Fruit fly (Drosophila melanogaster): ENCODE data around the gene pdm2.

- TF ChIP-seq Sox102F (GFP tag; optimal IDR thresholded peaks at IDR 0.05) = no peak
- TF ChIP-seq CG3032 (tag; optimal IDR thresholded peaks at IDR 0.05) = no peak
- TF ChIP-seq CG6808 (GFP tag; optimal IDR thresholded peaks at IDR 0.05) = no peak
- no peak for TF ChIP-seq acj6 (GFP tag; optimal IDR thresholded peaks at IDR 0.05)
- TF ChIP-seq OdsH (GFP tag; optimal IDR thresholded peaks at IDR 0.05) = no peak
- no peak for TF ChIP-seq fkh (GFP tag; optimal IDR thresholded peaks at IDR 0.05)
- no peak for TF ChIP-seq CG16779 (tag; optimal IDR thresholded peaks at IDR 0.05)
- no peak for TF ChIP-seq Blimp-1 (GFP tag; optimal IDR thresholded peaks at IDR 0.05)
These were observed at the start of gene pdm2 for dm6 chr2L:12656865-12657264.

All from whole organism, prepupa.